Worm (Caenorhabditis elegans): ENCODE results near the gene col-89.

col-89 gene

ce11 chrIII:4705207-4705606 lies 42.7 kb upstream of the col-89 start, which contains the start of gene pgap-2 (continued):
- no peak for TF ChIP-seq egl-44 (GFP tag; IDR thresholded peaks at IDR 0.05)
- no peak for TF ChIP-seq attf-3 (GFP tag; conservative IDR thresholded peaks at IDR 0.05)

DNA sequence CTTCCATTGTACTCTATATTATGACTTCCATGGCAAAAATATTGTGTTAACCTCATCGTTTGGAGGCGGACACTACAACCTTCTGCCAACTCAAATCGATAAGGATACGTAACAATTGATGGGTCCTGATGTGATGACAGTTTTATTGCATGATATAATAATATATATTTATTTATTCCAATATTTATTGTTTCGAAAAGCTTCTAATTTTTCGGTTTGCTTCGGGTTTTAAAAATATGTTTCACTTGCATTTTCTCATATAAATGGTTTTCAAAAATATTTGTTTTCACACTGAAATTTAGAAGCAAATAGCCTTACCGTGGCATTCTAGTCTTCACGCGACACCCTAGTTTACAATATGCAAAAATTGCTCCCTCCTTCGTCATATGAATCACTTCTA lies 41.2 kb upstream of the col-89 start, which contains the start of gene T04A8.13:
Gene T04A8.13 (plus strand): TSS at position 301 of the 400 bp plus-strand sequence.
- TF ChIP-seq F39B2.1 (GFP tag; IDR thresholded peaks at IDR 0.05) (no peak), D2030.7 (GFP tag; IDR thresholded peaks at IDR 0.05) (no peak), lin-35 (GFP tag; optimal IDR thresholded peaks at IDR 0.05) (no peak), attf-5 (GFP tag; optimal IDR thresholded peaks at IDR 0.05) (no peak), mel-28 (tag; optimal IDR thresholded peaks at IDR 0.05; ENCODE audit: borderline replicate concordance) (no peak), hsf-1 (GFP tag; IDR thresholded peaks at IDR 0.05) (no peak), attf-3 (GFP tag; conservative IDR thresholded peaks at IDR 0.05) (no peak), mxl-1 (tag; optimal IDR thresholded peaks at IDR 0.05) (no peak), athp-1 (tag; optimal IDR thresholded peaks at IDR 0.05) (no peak), rpc-1 (optimal IDR thresholded peaks at IDR 0.05) (no peak), rpc-1 (tag; optimal IDR thresholded peaks at IDR 0.05) (no peak), B0035.1 (tag; optimal IDR thresholded peaks at IDR 0.05) (no peak), mcd-1 (GFP tag; IDR thresholded peaks at IDR 0.05) (no peak), tlf-1 (GFP tag; optimal IDR thresholded peaks at IDR 0.05) (no peak), ccch-3 (GFP tag; optimal IDR thresholded peaks at IDR 0.05) (no peak), madf-6 (GFP tag; IDR thresholded peaks at IDR 0.05) (no peak)

- TF ChIP-seq ztf-28 (GFP tag; IDR thresholded peaks at IDR 0.05) (no peak), ztf-18 (tag; optimal IDR thresholded peaks at IDR 0.05) (no peak)
These were observed 39.0 kb upstream of the col-89 start, which contains the start of gene T04A8.18 for ce11 chrIII:4708909-4709308. Gene T04A8.18, plus strand, starts transcription at chrIII:4709209.

DNA sequence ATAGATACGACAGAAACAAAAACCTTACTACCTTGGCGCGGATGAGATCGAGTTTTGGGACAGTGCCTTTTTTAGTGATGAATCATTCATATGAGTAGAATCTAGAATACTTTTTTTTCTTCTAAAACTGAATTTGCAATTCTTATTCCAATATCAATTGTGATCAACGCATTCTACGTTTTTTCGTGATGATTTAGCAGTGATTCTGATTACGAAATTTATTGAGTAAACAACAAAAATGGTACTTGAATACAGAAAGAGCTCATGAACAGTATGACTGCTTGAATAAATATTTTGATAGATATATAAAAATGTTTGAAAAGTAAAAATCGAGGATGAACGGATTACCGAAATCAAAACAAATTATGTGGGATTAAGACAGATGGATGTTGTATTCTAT lies 32.8 kb upstream of the col-89 start, which contains the start of gene him-18:
Gene him-18 (minus strand): TSS at position 101 of the 400 bp plus-strand sequence.
- TF ChIP-seq nhr-90 (tag; optimal IDR thresholded peaks at IDR 0.05) (no peak), F10E7.11 (tag; optimal IDR thresholded peaks at IDR 0.05) (no peak), akir-1 (GFP tag; optimal IDR thresholded peaks at IDR 0.05) (no peak), B0336.3 (GFP tag; IDR thresholded peaks at IDR 0.05) (no peak), nhr-120 (GFP tag; IDR thresholded peaks at IDR 0.05) (no peak), ztf-22 (GFP tag; optimal IDR thresholded peaks at IDR 0.05) (no peak), nfyb-1 (GFP tag; IDR thresholded peaks at IDR 0.05) (no peak), snpc-1.3 (tag; optimal IDR thresholded peaks at IDR 0.05; ENCODE audit: insufficient read depth) (no peak), T07F8.4 (tag; optimal IDR thresholded peaks at IDR 0.05) (no peak), dox-1 (GFP tag; IDR thresholded peaks at IDR 0.05) (no peak), ztf-6 (GFP tag; IDR thresholded peaks at IDR 0.05) (no peak), ceh-91 (GFP tag; IDR thresholded peaks at IDR 0.05) (no peak), F23B12.7 (tag; optimal IDR thresholded peaks at IDR 0.05; ENCODE audit: insufficient read depth) (no peak), K11D2.4 (GFP tag; IDR thresholded peaks at IDR 0.05) (no peak)

DNA sequence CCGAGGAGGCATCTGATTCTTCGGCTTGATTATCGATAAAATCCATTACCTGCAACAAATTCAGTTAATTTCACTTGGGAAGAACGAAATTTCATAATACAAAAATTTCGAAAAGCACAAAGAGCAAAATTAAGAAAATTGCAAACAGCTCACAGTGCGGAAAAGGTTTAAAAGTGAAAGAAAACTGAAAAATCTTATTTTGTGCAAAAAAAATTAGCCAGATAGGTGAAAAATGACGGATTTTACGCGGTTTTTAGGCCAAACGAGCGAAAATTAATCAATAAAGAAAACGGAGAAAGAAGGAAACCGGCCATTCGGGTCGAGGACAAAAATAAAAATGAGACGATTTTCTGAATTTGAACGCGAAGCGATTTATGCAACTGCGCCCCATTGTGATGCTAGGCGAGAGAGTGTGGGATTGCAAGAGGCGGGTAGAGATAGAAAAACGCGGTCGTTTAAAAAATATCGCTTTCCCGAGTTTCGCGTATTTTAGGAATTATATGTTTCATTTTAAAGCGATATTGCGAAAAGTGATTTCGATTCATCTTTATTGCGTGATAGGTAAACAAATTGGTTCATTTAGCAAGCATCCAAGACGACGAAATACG lies 27.2 kb upstream of the col-89 start, which contains the start of gene emb-5:
Gene emb-5 (minus strand): TSS at position 51 of the 608 bp plus-strand sequence.
- no peak for TF ChIP-seq lsy-27 (tag; optimal IDR thresholded peaks at IDR 0.05; ENCODE audit: borderline replicate concordance, insufficient read depth)
- no peak for TF ChIP-seq madf-3 (GFP tag; IDR thresholded peaks at IDR 0.05)
- no peak for TF ChIP-seq F49E8.2 (tag; optimal IDR thresholded peaks at IDR 0.05; ENCODE audit: insufficient read depth)
- TF ChIP-seq bed-2 (GFP tag; IDR thresholded peaks at IDR 0.05), result no peak
- 0 out of 2 replicates have a peak, but pooled peaks have one; percentile 12 for TF ChIP-seq D2030.7 (GFP tag; IDR thresholded peaks at IDR 0.05)
- no peak for TF ChIP-seq nhr-120 (GFP tag; IDR thresholded peaks at IDR 0.05)
- TF ChIP-seq ccch-3 (GFP tag; optimal IDR thresholded peaks at IDR 0.05), result no peak
- no peak for TF ChIP-seq ztf-6 (GFP tag; IDR thresholded peaks at IDR 0.05)
- TF ChIP-seq lin-35 (GFP tag; optimal IDR thresholded peaks at IDR 0.05), result peak in 2 of 3 experiments; percentile 42 to 72
- peak; percentile 92 for TF ChIP-seq mcd-1 (GFP tag; IDR thresholded peaks at IDR 0.05)
- TF ChIP-seq madf-6 (GFP tag; IDR thresholded peaks at IDR 0.05), result peak; percentile 43; the same call in 1 of the 2 replicates
- TF ChIP-seq tbx-9 (tag; optimal IDR thresholded peaks at IDR 0.05; ENCODE audit: borderline replicate concordance), result no peak
- TF ChIP-seq F52B5.7 (tag; optimal IDR thresholded peaks at IDR 0.05), result no peak
- peak; percentile 72 for TF ChIP-seq dox-1 (GFP tag; IDR thresholded peaks at IDR 0.05)
- TF ChIP-seq F33H1.4 (GFP tag; IDR thresholded peaks at IDR 0.05), result 0 out of 2 replicates have a peak, but pooled peaks have one; percentile 41
- no peak for TF ChIP-seq unc-62 (GFP tag; optimal IDR thresholded peaks at IDR 0.05)
- no peak for TF ChIP-seq nhr-90 (tag; optimal IDR thresholded peaks at IDR 0.05)
